Worm (Caenorhabditis elegans): Measurements from ENCODE around the gene prdx-2.
A peak's percentile ranks its signal among the peaks of the same experiment; 100 is the strongest.

The prdx-2 gene

DNA sequence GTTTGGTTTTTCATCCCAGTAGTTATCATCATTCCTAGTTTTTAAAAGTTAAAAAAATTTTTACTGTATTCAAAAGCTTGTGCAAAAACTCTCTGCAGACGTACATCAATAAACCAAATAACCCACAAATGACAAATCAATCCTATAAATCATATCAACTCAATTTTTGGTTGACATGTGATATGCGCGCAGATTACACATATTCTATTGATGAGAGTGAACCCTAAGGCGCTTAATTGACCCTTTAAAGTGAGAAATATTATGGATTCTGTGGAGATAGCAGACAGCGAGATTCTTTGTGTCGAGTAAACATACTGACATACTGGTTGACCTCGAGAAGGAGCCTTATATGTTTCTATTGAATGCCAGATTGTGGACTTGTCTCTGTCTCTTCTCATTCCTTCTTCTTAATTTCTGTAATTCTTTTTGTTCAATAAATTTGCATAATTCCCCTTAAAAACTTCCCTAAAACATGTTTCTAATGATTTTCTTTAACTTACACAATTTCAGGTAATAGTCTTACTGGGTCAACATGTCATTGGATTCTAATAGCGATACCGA lies 38.3 kb downstream of the prdx-2 start, which contains the start of gene EEED8.2:
Gene EEED8.2 (plus strand): TSS at position 511 of the 561 bp plus-strand sequence.
- TF ChIP-seq unc-3 (GFP tag; conservative IDR thresholded peaks at IDR 0.05): no peak
- no peak for TF ChIP-seq unc-3 (tag; optimal IDR thresholded peaks at IDR 0.05)
- peak; percentile 3 for TF ChIP-seq tbx-2 (tag; optimal IDR thresholded peaks at IDR 0.05)
- TF ChIP-seq mec-3 (tag; optimal IDR thresholded peaks at IDR 0.05; ENCODE audit: borderline replicate concordance): no peak
- TF ChIP-seq unc-55 (GFP tag; optimal IDR thresholded peaks at IDR 0.05): peak; percentile 39
- TF ChIP-seq hlh-30 (tag; optimal IDR thresholded peaks at IDR 0.05; ENCODE audit: insufficient read depth): peak; percentile 24

- TF ChIP-seq ahr-1 (tag; optimal IDR thresholded peaks at IDR 0.05) (no peak), unc-55 (GFP tag; optimal IDR thresholded peaks at IDR 0.05) (peak; percentile 90)
Observed at ce11 chrII:5417905-5418304, 39.9 kb downstream of the prdx-2 start.

- TF ChIP-seq fax-1 (tag; optimal IDR thresholded peaks at IDR 0.05) (no peak), unc-86 (tag; optimal IDR thresholded peaks at IDR 0.05) (no peak), ztf-16 (tag; optimal IDR thresholded peaks at IDR 0.05) (no peak), pag-3 (tag; optimal IDR thresholded peaks at IDR 0.05; ENCODE audit: borderline replicate concordance) (no peak), elt-4 (tag; optimal IDR thresholded peaks at IDR 0.05) (no peak), lin-11 (tag; optimal IDR thresholded peaks at IDR 0.05) (no peak), unc-42 (tag; optimal IDR thresholded peaks at IDR 0.05) (peak; percentile 54), fkh-10 (GFP tag; optimal IDR thresholded peaks at IDR 0.05) (no peak), nfya-1 (tag; optimal IDR thresholded peaks at IDR 0.05) (peak; percentile 40), ceh-48 (tag; optimal IDR thresholded peaks at IDR 0.05) (peak; percentile 36), pha-4 (tag; optimal IDR thresholded peaks at IDR 0.05) (no peak), elt-2 (tag; optimal IDR thresholded peaks at IDR 0.05) (peak; percentile 42), ceh-31 (tag; optimal IDR thresholded peaks at IDR 0.05) (no peak), npax-4 (tag; optimal IDR thresholded peaks at IDR 0.05) (no peak), C38D4.7 (GFP tag; optimal IDR thresholded peaks at IDR 0.05) (no peak), gmeb-2 (tag; optimal IDR thresholded peaks at IDR 0.05) (no peak), tbx-7 (tag; optimal IDR thresholded peaks at IDR 0.05) (no peak), nhr-232 (tag; optimal IDR thresholded peaks at IDR 0.05) (no peak), ceh-22 (tag; optimal IDR thresholded peaks at IDR 0.05) (no peak), ref-2 (tag; optimal IDR thresholded peaks at IDR 0.05) (peak; percentile 8)
Observed at ce11 chrII:5418317-5418716, 40.3 kb downstream of the prdx-2 start.

DNA sequence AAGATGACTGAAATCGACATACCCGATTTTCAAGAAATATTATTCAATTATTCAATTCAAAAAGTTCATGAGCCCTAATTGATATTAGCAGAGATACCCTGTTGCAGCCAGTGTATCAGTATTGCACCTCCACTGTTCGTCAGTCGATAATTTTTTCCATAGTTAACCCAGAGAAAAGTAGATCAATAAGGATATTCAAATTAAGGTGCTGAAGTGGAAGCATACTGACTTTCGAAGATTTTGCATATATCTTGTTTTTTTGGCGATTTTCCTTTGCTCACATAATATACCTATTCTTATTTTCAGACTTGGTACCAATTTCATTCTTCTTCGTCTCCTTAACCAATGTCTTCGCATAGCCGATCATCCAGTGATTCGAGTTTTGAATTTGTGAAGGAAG lies 40.9 kb downstream of the prdx-2 start, which contains the start of gene EEED8.15:
Gene EEED8.15 (plus strand): TSS at position 301 of the 400 bp plus-strand sequence.
- TF ChIP-seq C08G9.2 (tag; optimal IDR thresholded peaks at IDR 0.05) (no peak), K09A11.1 (tag; optimal IDR thresholded peaks at IDR 0.05; ENCODE audit: insufficient read depth) (no peak), Y22D7AL.16 (tag; optimal IDR thresholded peaks at IDR 0.05) (no peak), fkh-10 (GFP tag; optimal IDR thresholded peaks at IDR 0.05) (no peak), ceh-18 (tag; optimal IDR thresholded peaks at IDR 0.05) (no peak), ceh-22 (tag; optimal IDR thresholded peaks at IDR 0.05) (no peak), odd-2 (tag; optimal IDR thresholded peaks at IDR 0.05) (no peak), nfya-1 (tag; optimal IDR thresholded peaks at IDR 0.05) (no peak), pag-3 (tag; optimal IDR thresholded peaks at IDR 0.05; ENCODE audit: borderline replicate concordance) (no peak), ceh-6 (GFP tag; optimal IDR thresholded peaks at IDR 0.05) (no peak), ceh-30 (tag; optimal IDR thresholded peaks at IDR 0.05) (no peak), pha-2 (tag; optimal IDR thresholded peaks at IDR 0.05) (no peak), hlh-15 (tag; optimal IDR thresholded peaks at IDR 0.05) (no peak), ahr-1 (tag; optimal IDR thresholded peaks at IDR 0.05) (no peak), F13H6.1 (tag; optimal IDR thresholded peaks at IDR 0.05) (no peak), ceh-19 (GFP tag; optimal IDR thresholded peaks at IDR 0.05) (no peak), fax-1 (tag; optimal IDR thresholded peaks at IDR 0.05) (no peak)

Measured in whole organism, late embryonic.